Fruit fly (Drosophila melanogaster) whole organism, pupa: ENCODE measurements around the gene CG42367.

Source experiments
- CG10348 ChIP-seq: fragments of 200-800 bp; sonication (Bioruptor generic); IDR thresholded peaks from 2 replicates; pipeline ENCODE4 v1.3.6; 2022; ENCODE audit warnings: missing biosample characterization, missing genetic modification characterization
- CG12605 ChIP-seq: fragments of 200-800 bp; sonication (Bioruptor generic); IDR thresholded peaks from 2 replicates; pipeline ENCODE4 v1.3.6; 2022; ENCODE audit warnings: missing biosample characterization, missing genetic modification characterization
- CG13204 ChIP-seq: fragments of 200-800 bp; sonication (Bioruptor generic); optimal IDR thresholded peaks from 2 replicates; lab custom pipeline; 2018; ENCODE audit warnings: missing biosample characterization, mild to moderate bottlenecking, missing genetic modification characterization, moderate library complexity
- CG14655 ChIP-seq: fragments of 200-800 bp; sonication (Bioruptor generic); optimal IDR thresholded peaks from 3 replicates; lab custom pipeline; 2017; ENCODE audit warnings: mild to moderate bottlenecking, missing biosample characterization, missing genetic modification reagents, missing genetic modification characterization
- CG15710 ChIP-seq: fragments of 200-800 bp; sonication (Bioruptor generic); optimal IDR thresholded peaks from 2 replicates; lab custom pipeline; 2018; ENCODE audit warnings: missing biosample characterization, mild to moderate bottlenecking, missing genetic modification characterization, moderate library complexity
- CG17806 ChIP-seq: fragments of 200-800 bp; sonication (Bioruptor generic); optimal IDR thresholded peaks from 2 replicates; lab custom pipeline; 2018; ENCODE audit warnings: missing biosample characterization, mild to moderate bottlenecking, missing genetic modification characterization, moderate library complexity
- CG32121 ChIP-seq: fragments of 200-800 bp; sonication (Bioruptor generic); IDR thresholded peaks from 2 replicates; pipeline ENCODE4 v1.3.6; 2022; ENCODE audit warnings: missing biosample characterization, missing genetic modification characterization
- CG34367 ChIP-seq: fragments of 200-800 bp; sonication (Bioruptor generic); optimal IDR thresholded peaks from 2 replicates; lab custom pipeline; 2018; ENCODE audit warnings: missing biosample characterization, mild to moderate bottlenecking, missing genetic modification characterization
- CG4496 ChIP-seq: fragments of 200-800 bp; sonication (Bioruptor generic); IDR thresholded peaks from 3 replicates; pipeline ENCODE4 v1.3.6; 2022; ENCODE audit warnings: missing biosample characterization, missing genetic modification characterization
- CG8159 ChIP-seq: fragments of 200-800 bp; sonication (Bioruptor generic); optimal IDR thresholded peaks from 3 replicates; lab custom pipeline; 2018; ENCODE audit warnings: missing biosample characterization, mild to moderate bottlenecking, missing genetic modification characterization, moderate library complexity
- CG8301 ChIP-seq: fragments of 200-800 bp; sonication (Bioruptor generic); optimal IDR thresholded peaks from 2 replicates; lab custom pipeline; 2018; ENCODE audit warnings: missing biosample characterization, mild to moderate bottlenecking, missing genetic modification characterization
- CG9948 ChIP-seq: fragments of 200-800 bp; sonication (Bioruptor generic); optimal IDR thresholded peaks from 2 replicates; lab custom pipeline; 2018; ENCODE audit warnings: missing biosample characterization, mild to moderate bottlenecking, missing genetic modification characterization, moderate library complexity
- D1 ChIP-seq: fragments of 200-800 bp; sonication (Bioruptor generic); optimal IDR thresholded peaks from 2 replicates; lab custom pipeline; 2018; ENCODE audit warnings: missing biosample characterization, mild to moderate bottlenecking, missing genetic modification characterization, moderate library complexity
- EcR ChIP-seq: fragments of 200-800 bp; sonication (Bioruptor generic); optimal IDR thresholded peaks from 3 replicates; lab custom pipeline; 2019; ENCODE audit warnings: missing biosample characterization, missing genetic modification characterization, mild to moderate bottlenecking, moderate library complexity, missing genetic modification reagents
- Ets98B ChIP-seq: fragments of 200-800 bp; sonication (Bioruptor generic); IDR thresholded peaks from 2 replicates; pipeline ENCODE4 v1.3.6; 2022; ENCODE audit warnings: missing biosample characterization, missing genetic modification characterization
- Pif1A ChIP-seq: fragments of 200-800 bp; sonication (Bioruptor generic); optimal IDR thresholded peaks from 3 replicates; lab custom pipeline; 2016; ENCODE audit warnings: missing biosample characterization, missing genetic modification characterization
- Pif1B ChIP-seq: fragments of 200-800 bp; sonication (Bioruptor generic); optimal IDR thresholded peaks from 3 replicates; lab custom pipeline; 2016; ENCODE audit warnings: missing biosample characterization, missing genetic modification characterization
- Snoo ChIP-seq: fragments of 200-800 bp; sonication (Bioruptor generic); optimal IDR thresholded peaks from 3 replicates; lab custom pipeline; 2017; ENCODE audit warnings: missing biosample characterization, mild to moderate bottlenecking, missing genetic modification characterization, inconsistent platforms
- fd96Ca ChIP-seq: fragments of 200-800 bp; sonication (Bioruptor generic); IDR thresholded peaks from 3 replicates; pipeline ENCODE4 v1.3.6; 2022; ENCODE audit warnings: missing biosample characterization, missing genetic modification characterization
- gl ChIP-seq: fragments of 200-800 bp; sonication (Bioruptor generic); optimal IDR thresholded peaks from 2 replicates; lab custom pipeline; 2018; ENCODE audit warnings: missing biosample characterization, mild to moderate bottlenecking, missing genetic modification characterization
- rn ChIP-seq: fragments of 200-800 bp; sonication (Bioruptor generic); IDR thresholded peaks from 2 replicates; pipeline ENCODE4 v1.3.6; 2022; ENCODE audit warnings: missing biosample characterization, missing genetic modification characterization

CG42367 gene

DNA sequence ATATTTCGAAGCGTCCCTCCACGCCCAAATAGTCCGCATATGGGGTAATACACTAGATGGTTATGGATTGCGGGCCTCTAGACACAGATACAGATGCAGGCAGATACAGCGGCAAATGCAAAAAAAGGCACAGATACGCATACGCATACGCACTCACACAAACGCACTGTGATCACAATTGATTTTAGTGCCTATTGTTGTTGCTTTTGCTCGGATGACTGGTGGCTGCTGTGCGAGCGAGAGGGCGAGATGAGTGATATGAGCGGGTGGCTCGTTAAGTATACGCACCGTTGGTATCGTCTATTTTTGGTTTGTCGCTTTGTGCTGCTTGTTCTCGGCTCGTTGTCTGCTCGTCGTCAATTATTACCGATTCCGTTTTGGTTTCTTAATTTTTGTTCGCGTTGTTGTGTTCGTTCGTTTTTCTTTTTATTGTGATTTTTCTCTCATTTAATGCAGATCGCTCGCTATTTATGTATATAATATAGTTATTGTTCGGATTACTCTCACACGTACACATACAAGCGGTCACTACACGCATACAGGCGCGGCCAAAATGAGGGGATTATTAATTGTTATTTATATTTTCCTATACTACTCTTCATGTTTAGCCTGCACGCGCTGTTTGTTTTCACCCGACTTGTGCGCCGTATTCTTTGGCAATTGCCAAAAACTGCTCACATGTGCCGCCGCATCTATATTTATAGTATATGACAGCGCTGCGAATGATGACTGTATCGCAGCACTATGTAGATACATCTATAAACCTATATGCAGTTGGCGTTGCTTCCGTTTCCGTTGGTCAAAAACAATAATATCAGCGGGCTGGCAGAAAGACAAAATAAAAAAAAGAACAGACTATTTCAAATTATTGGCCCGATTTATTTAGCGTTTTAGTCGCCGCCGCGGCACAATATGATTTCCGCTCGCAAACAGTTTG is 22.8 kb upstream of the CG42367 start:
- no peak for TF ChIP-seq Snoo (tag; lab: Kevin White, UChicago)
- TF ChIP-seq CG8301 (tag; lab: Kevin White, UChicago): no peak
- TF ChIP-seq CG12605 (GFP tag; lab: Robert Waterston, UW): no peak
- no peak for TF ChIP-seq D1
- TF ChIP-seq CG17806 (tag; lab: Kevin White, UChicago): no peak
- TF ChIP-seq EcR (GFP tag; lab: Kevin White, UChicago): peak; percentile 60
- TF ChIP-seq CG10348 (GFP tag; lab: Robert Waterston, UW): no peak
- TF ChIP-seq CG14655 (GFP tag; lab: Kevin White, UChicago): no peak
- TF ChIP-seq Pif1B: peak; percentile 19
- peak; percentile 31; the same call in 1 of the 2 replicates for TF ChIP-seq Ets98B (GFP tag; lab: Robert Waterston, UW)
- no peak for TF ChIP-seq Pif1A (GFP tag; lab: Kevin White, UChicago)
- no peak for TF ChIP-seq CG9948 (tag; lab: Kevin White, UChicago)
- TF ChIP-seq fd96Ca (GFP tag; lab: Robert Waterston, UW): no peak
- TF ChIP-seq CG32121 (GFP tag; lab: Robert Waterston, UW): no peak
- TF ChIP-seq CG13204 (GFP tag; lab: Kevin White, UChicago): peak; percentile 56
- TF ChIP-seq gl (tag; lab: Kevin White, UChicago): peak; percentile 44
- peak; percentile 60 for TF ChIP-seq CG4496 (GFP tag; lab: Robert Waterston, UW)
- TF ChIP-seq rn (GFP tag; lab: Robert Waterston, UW): no peak
- no peak for TF ChIP-seq CG8159 (tag; lab: Kevin White, UChicago)
- no peak for TF ChIP-seq CG34367 (tag; lab: Kevin White, UChicago)
- peak; percentile 13 for TF ChIP-seq CG15710 (tag; lab: Kevin White, UChicago)
- TF ChIP-seq, all 21 proteins: peak for 7

dm6 chr2L:9908468-9908967 is 21.9 kb upstream of the CG42367 start, which contains the start of gene CG13124:
TSS of gene CG13124 (minus strand) at chr2L:9908633.
- TF ChIP-seq CG15710 (tag; lab: Kevin White, UChicago) (no peak), Ets98B (GFP tag; lab: Robert Waterston, UW) (peak; percentile 51; the same call in 1 of the 2 replicates), D1 (no peak), CG8159 (tag; lab: Kevin White, UChicago) (peak; percentile 25), Pif1B (no peak), rn (GFP tag; lab: Robert Waterston, UW) (no peak), CG32121 (GFP tag; lab: Robert Waterston, UW) (no peak), Snoo (tag; lab: Kevin White, UChicago) (peak; percentile 21), Pif1A (GFP tag; lab: Kevin White, UChicago) (peak; percentile 19), CG13204 (GFP tag; lab: Kevin White, UChicago) (peak; percentile 8), gl (tag; lab: Kevin White, UChicago) (no peak), CG34367 (tag; lab: Kevin White, UChicago) (no peak), CG12605 (GFP tag; lab: Robert Waterston, UW) (peak; percentile 65), CG14655 (GFP tag; lab: Kevin White, UChicago) (peak; percentile 17), EcR (GFP tag; lab: Kevin White, UChicago) (no peak), CG17806 (tag; lab: Kevin White, UChicago) (no peak), CG8301 (tag; lab: Kevin White, UChicago) (peak; percentile 9)

- peak; percentile 5 for TF ChIP-seq CG17806 (tag; lab: Kevin White, UChicago)
- peak; percentile 73 for TF ChIP-seq CG4496 (GFP tag; lab: Robert Waterston, UW)
- no peak for TF ChIP-seq CG8159 (tag; lab: Kevin White, UChicago)
- TF ChIP-seq fd96Ca (GFP tag; lab: Robert Waterston, UW): peak; percentile 63; the same call in 2 of the 3 replicates
- TF ChIP-seq CG34367 (tag; lab: Kevin White, UChicago): no peak
- 0 out of 2 replicates have a peak, but pooled peaks have one; percentile 17 for TF ChIP-seq CG12605 (GFP tag; lab: Robert Waterston, UW)
- TF ChIP-seq Ets98B (GFP tag; lab: Robert Waterston, UW): peak; percentile 76
- no peak for TF ChIP-seq CG14655 (GFP tag; lab: Kevin White, UChicago)
- TF ChIP-seq D1: no peak
- TF ChIP-seq Snoo (tag; lab: Kevin White, UChicago): peak; percentile 10
- TF ChIP-seq CG10348 (GFP tag; lab: Robert Waterston, UW): no peak
- TF ChIP-seq CG8301 (tag; lab: Kevin White, UChicago): peak; percentile 0
- TF ChIP-seq CG13204 (GFP tag; lab: Kevin White, UChicago): no peak
- TF ChIP-seq gl (tag; lab: Kevin White, UChicago): no peak
- no peak for TF ChIP-seq CG15710 (tag; lab: Kevin White, UChicago)
- no peak for TF ChIP-seq EcR (GFP tag; lab: Kevin White, UChicago)
- no peak for TF ChIP-seq Pif1B
- TF ChIP-seq rn (GFP tag; lab: Robert Waterston, UW): no peak
- peak; percentile 39 for TF ChIP-seq Pif1A (GFP tag; lab: Kevin White, UChicago)
- no peak for TF ChIP-seq CG9948 (tag; lab: Kevin White, UChicago)
- peak; percentile 50; the same call in 1 of the 2 replicates for TF ChIP-seq CG32121 (GFP tag; lab: Robert Waterston, UW)
These were observed 18.6 kb upstream of the CG42367 start for dm6 chr2L:9911783-9912182.

- TF ChIP-seq CG9948 (tag; lab: Kevin White, UChicago) (no peak), Pif1A (GFP tag; lab: Kevin White, UChicago) (no peak), CG17806 (tag; lab: Kevin White, UChicago) (no peak)
These were observed 17.7 kb upstream of the CG42367 start, which contains the start of the genes Etl1 and Srp54 for dm6 chr2L:9912570-9913260. TSS of gene Etl1 (minus strand) at chr2L:9912608. TSS of gene Srp54 (plus strand) at chr2L:9912911.
